Fruit fly (Drosophila melanogaster) S2 (cell line): Measurements from ENCODE around the gene CG43229.

Experiments used
- CG8478 ChIP-seq: fragments of >200 bp; optimal IDR thresholded peaks from 2 replicates; lab custom pipeline; 2018
- CTCF ChIP-seq, 2 experiments: fragments of >200 bp; optimal IDR thresholded peaks; 2 replicates each; lab custom pipeline; 2018

- TF ChIP-seq CG8478 (lab: Kevin White, UChicago) (no peak), CTCF (optimal IDR thresholded peaks at IDR 0.05; lab: Kevin White, UChicago) (no peak)
Measured at dm6 chrX:18118519-18118918, 19.8 kb upstream of the CG43229 start.
